Worm (Caenorhabditis elegans) whole organism, L3 larva: ENCODE data around the gene mes-1.

ENCODE experiments used
- ama-1 ChIP-seq: fragments of 150-350 bp; optimal IDR thresholded peaks from 2 replicates; lab custom pipeline; 2018
- ceh-9 ChIP-seq: sonication (generic microtip); optimal IDR thresholded peaks from 2 replicates; lab custom pipeline; 2018; ENCODE audit warnings: missing biosample characterization, missing genetic modification characterization
- elt-3 ChIP-seq, 3 experiments: fragments of 150-350 bp in 1 of 3; sonication (generic microtip) in 2 of 3; optimal IDR thresholded peaks; 2 replicates in 2 of 3; 4 replicates in 1 of 3; lab custom pipeline; 2014 to 2017; ENCODE audit warnings: missing biosample characterization in 3 of 3, missing genetic modification characterization in 3 of 3
- fkh-2 ChIP-seq: fragments of 150-350 bp; optimal IDR thresholded peaks from 2 replicates; lab custom pipeline; 2014; ENCODE audit warnings: missing biosample characterization, missing genetic modification reagents, missing genetic modification characterization
- mdl-1 ChIP-seq: fragments of 150-350 bp; optimal IDR thresholded peaks from 2 replicates; lab custom pipeline; 2014; ENCODE audit warnings: missing biosample characterization, missing genetic modification characterization
- nfya-1 ChIP-seq: sonication (generic microtip); optimal IDR thresholded peaks from 2 replicates; lab custom pipeline; 2017; ENCODE audit warnings: missing genetic modification characterization, mild to moderate bottlenecking, missing compliant biosample characterization, antibody characterized with exemption, moderate library complexity; ENCODE audit not compliant: insufficient read depth
- skn-1 ChIP-seq: fragments of 150-350 bp; optimal IDR thresholded peaks from 2 replicates; lab custom pipeline; 2014; ENCODE audit warnings: missing biosample characterization, missing genetic modification characterization
- snpc-4 ChIP-seq: fragments of 150-350 bp; optimal IDR thresholded peaks from 2 replicates; lab custom pipeline; 2014; ENCODE audit warnings: missing biosample characterization, missing genetic modification characterization
- zag-1 ChIP-seq: fragments of 150-350 bp; optimal IDR thresholded peaks from 2 replicates; lab custom pipeline; 2014; ENCODE audit warnings: missing biosample characterization, missing genetic modification characterization
- ztf-11 ChIP-seq: fragments of 150-350 bp; optimal IDR thresholded peaks from 2 replicates; lab custom pipeline; 2014; ENCODE audit warnings: missing biosample characterization, missing genetic modification characterization

ce11 chrX:11882800-11883199, 25.5 kb downstream of the mes-1 start, which contains the start of the genes Y62H9A.5 and ule-5:
- TF ChIP-seq elt-3 (tag; optimal IDR thresholded peaks at IDR 0.05; lab: Kevin White, UChicago) (no peak), snpc-4 (tag; lab: Kevin White, UChicago) (no peak), skn-1 (tag; lab: Kevin White, UChicago) (no peak), mdl-1 (tag; lab: Kevin White, UChicago) (no peak), ama-1 (lab: Kevin White, UChicago) (no peak), nfya-1 (no peak), fkh-2 (tag; lab: Kevin White, UChicago) (no peak), zag-1 (no peak), ztf-11 (tag; lab: Kevin White, UChicago) (no peak), ceh-9 (tag; lab: Kevin White, UChicago) (no peak)
